Fruit fly (Drosophila melanogaster): ENCODE results near the gene CG45064.

Gene CG45064

dm6 chrX:14831713-14832561, 50.4 kb downstream of the CG45064 start, which contains the start of gene CG14408 (continued):
- TF ChIP-seq HLH4C (GFP tag; IDR thresholded peaks at IDR 0.05; ENCODE audit: partially characterized antibody): peak; percentile 9; the same call in 1 of the 3 replicates
- TF ChIP-seq tll (GFP tag; optimal IDR thresholded peaks at IDR 0.05): no peak
- TF ChIP-seq Max (GFP tag; optimal IDR thresholded peaks at IDR 0.05): no peak
- TF ChIP-seq CG17385 (GFP tag; optimal IDR thresholded peaks at IDR 0.05): no peak
- no peak for TF ChIP-seq lola (GFP tag; optimal IDR thresholded peaks at IDR 0.05)
- TF ChIP-seq PHDP (tag; optimal IDR thresholded peaks at IDR 0.05): no peak
- no peak for TF ChIP-seq CG9817 (tag; optimal IDR thresholded peaks at IDR 0.05)
- TF ChIP-seq CG6272 (GFP tag; IDR thresholded peaks at IDR 0.05): peak; percentile 14; the same call in 1 of the 2 replicates
- no peak for TF ChIP-seq jigr1 (GFP tag; IDR thresholded peaks at IDR 0.05)
- TF ChIP-seq crp (GFP tag; optimal IDR thresholded peaks at IDR 0.05): peak in 1 of 2 experiments; percentile 75
- TF ChIP-seq CG8359 (GFP tag; optimal IDR thresholded peaks at IDR 0.05; ENCODE audit: borderline replicate concordance): no peak
- no peak for TF ChIP-seq Optix (GFP tag; IDR thresholded peaks at IDR 0.05)
- TF ChIP-seq CG30431 (GFP tag; optimal IDR thresholded peaks at IDR 0.05): no peak
- no peak for TF ChIP-seq Hsf (GFP tag; optimal IDR thresholded peaks at IDR 0.05)
- no peak for TF ChIP-seq CG15479 (GFP tag; optimal IDR thresholded peaks at IDR 0.05)
- TF ChIP-seq CG10274 (GFP tag; optimal IDR thresholded peaks at IDR 0.05): no peak
- TF ChIP-seq chinmo (GFP tag; IDR thresholded peaks at IDR 0.05; ENCODE audit: partially characterized antibody): peak; percentile 24; the same call in 1 of the 4 replicates
- TF ChIP-seq Sox100B (GFP tag; optimal IDR thresholded peaks at IDR 0.05): no peak
- no peak for TF ChIP-seq MTF-1 (GFP tag; optimal IDR thresholded peaks at IDR 0.05; ENCODE audit: borderline replicate concordance)
- TF ChIP-seq CG30403 (GFP tag; optimal IDR thresholded peaks at IDR 0.05): peak; percentile 11
- no peak for TF ChIP-seq CG7839 (tag; optimal IDR thresholded peaks at IDR 0.05)
- peak in 1 of 2 experiments; percentile 72 for TF ChIP-seq Pdp1 (GFP tag; optimal IDR thresholded peaks at IDR 0.05)
- TF ChIP-seq H15 (GFP tag; IDR thresholded peaks at IDR 0.05): no peak
- TF ChIP-seq nerfin-1 (tag; optimal IDR thresholded peaks at IDR 0.05): no peak
- TF ChIP-seq gsb-n (tag; optimal IDR thresholded peaks at IDR 0.05): no peak
- TF ChIP-seq Dek (tag; optimal IDR thresholded peaks at IDR 0.05): no peak
- TF ChIP-seq MESR4 (GFP tag; optimal IDR thresholded peaks at IDR 0.05): peak; percentile 67
- no peak for TF ChIP-seq CG8281 (tag; optimal IDR thresholded peaks at IDR 0.05)
- no peak for TF ChIP-seq CG17912 (GFP tag; optimal IDR thresholded peaks at IDR 0.05)
- peak; percentile 40 for TF ChIP-seq CG2116 (GFP tag; optimal IDR thresholded peaks at IDR 0.05)
- peak; percentile 0 for TF ChIP-seq CG4424 (GFP tag; optimal IDR thresholded peaks at IDR 0.05)
- peak; percentile 70 for TF ChIP-seq Dll (GFP tag; IDR thresholded peaks at IDR 0.05; ENCODE audit: partially characterized antibody)
- no peak for TF ChIP-seq CG8089 (GFP tag; optimal IDR thresholded peaks at IDR 0.05)
- TF ChIP-seq MBD-R2 (GFP tag; IDR thresholded peaks at IDR 0.05): peak; percentile 53; the same call in 1 of the 2 replicates
- TF ChIP-seq CG12104 (GFP tag; optimal IDR thresholded peaks at IDR 0.05): no peak
- TF ChIP-seq amos (GFP tag; IDR thresholded peaks at IDR 0.05; ENCODE audit: partially characterized antibody): peak; percentile 66; the same call in 1 of the 2 replicates
- no peak for TF ChIP-seq Dfd (GFP tag; optimal IDR thresholded peaks at IDR 0.05)
- TF ChIP-seq CG12236 (GFP tag; optimal IDR thresholded peaks at IDR 0.05): no peak
- TF ChIP-seq emc (GFP tag; optimal IDR thresholded peaks at IDR 0.05): no peak
- peak; percentile 40; the same call in 1 of the 3 replicates for TF ChIP-seq zen2 (GFP tag; IDR thresholded peaks at IDR 0.05; ENCODE audit: partially characterized antibody)
- no peak for TF ChIP-seq C15 (GFP tag; IDR thresholded peaks at IDR 0.05)
- TF ChIP-seq hbn (GFP tag; IDR thresholded peaks at IDR 0.05; ENCODE audit: partially characterized antibody): peak; percentile 30; the same call in 1 of the 2 replicates
- TF ChIP-seq CG9215 (GFP tag; IDR thresholded peaks at IDR 0.05): no peak
- no peak for TF ChIP-seq CG18619 (GFP tag; optimal IDR thresholded peaks at IDR 0.05)
- TF ChIP-seq inv (GFP tag; IDR thresholded peaks at IDR 0.05; ENCODE audit: partially characterized antibody): peak; percentile 28; the same call in 1 of the 2 replicates
- no peak for TF ChIP-seq CG10565 (GFP tag; optimal IDR thresholded peaks at IDR 0.05)
